Worm (Caenorhabditis elegans): ENCODE measurements around the gene msp-10.

DNA sequence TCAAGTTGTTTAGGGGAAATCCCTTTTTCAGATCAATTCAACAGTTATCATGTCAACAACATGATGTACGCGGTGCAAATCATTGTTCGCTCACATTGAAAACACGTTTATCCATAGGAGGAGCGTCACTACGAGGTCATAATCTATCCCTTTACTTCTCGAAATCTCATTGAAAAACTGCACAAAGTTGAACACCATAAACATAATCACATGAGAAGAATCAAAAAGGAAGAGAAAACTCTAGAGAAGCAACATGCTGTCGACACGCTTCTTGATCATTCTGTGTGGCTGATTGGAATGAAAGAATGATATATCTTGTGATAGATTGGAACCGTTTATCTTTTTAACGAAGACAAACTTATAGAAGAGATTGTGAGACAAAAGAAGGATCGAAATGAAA, 30.5 kb downstream of the msp-10 start:
- no peak for TF ChIP-seq nhr-11 (tag; optimal IDR thresholded peaks at IDR 0.05)
- TF ChIP-seq fkh-10 (GFP tag; optimal IDR thresholded peaks at IDR 0.05): no peak
- no peak for TF ChIP-seq pha-2 (tag; optimal IDR thresholded peaks at IDR 0.05)
- TF ChIP-seq fax-1 (tag; optimal IDR thresholded peaks at IDR 0.05): no peak
- TF ChIP-seq nfya-1 (tag; optimal IDR thresholded peaks at IDR 0.05): no peak
- TF ChIP-seq pag-3 (tag; optimal IDR thresholded peaks at IDR 0.05; ENCODE audit: borderline replicate concordance): no peak
- TF ChIP-seq ceh-48 (tag; optimal IDR thresholded peaks at IDR 0.05): no peak
- TF ChIP-seq K02D7.2 (tag; optimal IDR thresholded peaks at IDR 0.05): no peak
- TF ChIP-seq ttx-3 (tag; optimal IDR thresholded peaks at IDR 0.05): no peak
- no peak for TF ChIP-seq F13H6.1 (tag; optimal IDR thresholded peaks at IDR 0.05)
